Worm (Caenorhabditis elegans): Measurements from ENCODE around the gene csq-1.
A peak's percentile ranks its signal among the peaks of the same experiment; 100 is the strongest.

Gene csq-1

ce11 chrX:14678983-14679382, 5.7 kb upstream of the csq-1 start:
- TF ChIP-seq nhr-80 (tag; optimal IDR thresholded peaks at IDR 0.05) (no peak), D2030.7 (GFP tag; IDR thresholded peaks at IDR 0.05) (peak; percentile 65), F52B5.7 (tag; optimal IDR thresholded peaks at IDR 0.05) (no peak), zim-3 (tag; optimal IDR thresholded peaks at IDR 0.05) (no peak), let-607 (tag; optimal IDR thresholded peaks at IDR 0.05) (peak in 1 of 2 experiments; percentile 17), nhr-90 (tag; optimal IDR thresholded peaks at IDR 0.05) (peak; percentile 59), hlh-26 (GFP tag; conservative IDR thresholded peaks at IDR 0.05) (no peak), snpc-4 (GFP tag; optimal IDR thresholded peaks at IDR 0.05) (peak; percentile 80), snpc-4 (tag; optimal IDR thresholded peaks at IDR 0.05) (peak in 1 of 4 experiments; percentile 83), ceh-91 (GFP tag; IDR thresholded peaks at IDR 0.05) (no peak), egl-44 (GFP tag; IDR thresholded peaks at IDR 0.05) (0 out of 2 replicates have a peak, but pooled peaks have one; percentile 21), K11D2.4 (GFP tag; IDR thresholded peaks at IDR 0.05) (no peak), ceh-79 (tag; optimal IDR thresholded peaks at IDR 0.05) (no peak), lsl-1 (GFP tag; optimal IDR thresholded peaks at IDR 0.05) (no peak), akir-1 (GFP tag; optimal IDR thresholded peaks at IDR 0.05) (no peak), let-526 (GFP tag; IDR thresholded peaks at IDR 0.05) (no peak), dpl-1 (GFP tag; optimal IDR thresholded peaks at IDR 0.05) (no peak), ama-1 (optimal IDR thresholded peaks at IDR 0.05) (no peak), ama-1 (GFP tag; optimal IDR thresholded peaks at IDR 0.05) (peak in 1 of 2 experiments; percentile 40), die-1 (tag; optimal IDR thresholded peaks at IDR 0.05) (peak; percentile 67), F37B4.10 (GFP tag; IDR thresholded peaks at IDR 0.05) (no peak), cebp-1 (GFP tag; IDR thresholded peaks at IDR 0.05) (no peak), cebp-1 (tag; optimal IDR thresholded peaks at IDR 0.05) (no peak), atf-7 (tag; optimal IDR thresholded peaks at IDR 0.05) (no peak), dox-1 (GFP tag; IDR thresholded peaks at IDR 0.05) (no peak), aptf-3 (GFP tag; IDR thresholded peaks at IDR 0.05) (no peak), bed-1 (GFP tag; IDR thresholded peaks at IDR 0.05) (no peak), ceh-58 (GFP tag; IDR thresholded peaks at IDR 0.05) (no peak), pbrm-1 (GFP tag; IDR thresholded peaks at IDR 0.05) (0 out of 2 replicates have a peak, but pooled peaks have one; percentile 50), fkh-3 (tag; optimal IDR thresholded peaks at IDR 0.05) (no peak), lin-26 (GFP tag; IDR thresholded peaks at IDR 0.05) (peak; percentile 80), C06A6.2 (GFP tag; conservative IDR thresholded peaks at IDR 0.05) (no peak), Y56A3A.18 (GFP tag; IDR thresholded peaks at IDR 0.05) (peak; percentile 64; the same call in 1 of the 2 replicates), F39B2.1 (GFP tag; IDR thresholded peaks at IDR 0.05) (no peak), mes-4 (tag; optimal IDR thresholded peaks at IDR 0.05) (peak; percentile 34), lin-40 (tag; optimal IDR thresholded peaks at IDR 0.05) (no peak), somi-1 (GFP tag; optimal IDR thresholded peaks at IDR 0.05) (no peak), rec-8 (tag; optimal IDR thresholded peaks at IDR 0.05) (peak in 1 of 2 experiments; percentile 49), nhr-179 (tag; optimal IDR thresholded peaks at IDR 0.05) (no peak), ceh-100 (GFP tag; IDR thresholded peaks at IDR 0.05) (no peak), lir-1 (GFP tag; conservative IDR thresholded peaks at IDR 0.05) (no peak), F23B12.7 (tag; optimal IDR thresholded peaks at IDR 0.05; ENCODE audit: insufficient read depth) (peak; percentile 20), bed-2 (GFP tag; IDR thresholded peaks at IDR 0.05) (no peak), snpc-1.1 (tag; optimal IDR thresholded peaks at IDR 0.05; ENCODE audit: insufficient read depth) (peak; percentile 75), C17E4.6 (GFP tag; IDR thresholded peaks at IDR 0.05) (no peak), cebp-2 (GFP tag; IDR thresholded peaks at IDR 0.05) (no peak), gei-17 (GFP tag; optimal IDR thresholded peaks at IDR 0.05) (no peak), K12H6.12 (tag; optimal IDR thresholded peaks at IDR 0.05) (no peak), F55B11.4 (tag; optimal IDR thresholded peaks at IDR 0.05; ENCODE audit: borderline replicate concordance, insufficient read depth) (no peak), T26A5.8 (tag; optimal IDR thresholded peaks at IDR 0.05) (no peak)

Measured in whole organism, young adult.